Worm (Caenorhabditis elegans) whole organism, young adult: ENCODE data around the gene sox-3.

Experiments
- B0261.1 ChIP-seq: sonication (generic microtip); optimal IDR thresholded peaks from 2 replicates; lab custom pipeline; 2016; ENCODE audit warnings: mild to moderate bottlenecking, missing genetic modification characterization, moderate library complexity, missing compliant biosample characterization
- C17E4.6 ChIP-seq: fragments of 200-800 bp; sonication (Bioruptor generic); IDR thresholded peaks from 2 replicates; pipeline ENCODE4 v1.3.6; 2022; ENCODE audit warnings: missing genetic modification reagents, missing genetic modification characterization, missing compliant biosample characterization
- D2030.7 ChIP-seq: fragments of 200-800 bp; sonication (Bioruptor generic); IDR thresholded peaks from 2 replicates; pipeline ENCODE4 v1.3.6; 2022; ENCODE audit warnings: missing genetic modification reagents, missing genetic modification characterization, missing compliant biosample characterization
- F23B12.7 ChIP-seq: sonication (generic microtip); optimal IDR thresholded peaks from 2 replicates; lab custom pipeline; 2017; ENCODE audit warnings: missing genetic modification characterization, mild to moderate bottlenecking, missing compliant biosample characterization, antibody characterized with exemption, moderate library complexity; ENCODE audit not compliant: insufficient read depth
- T26A5.8 ChIP-seq: sonication (generic microtip); optimal IDR thresholded peaks from 2 replicates; lab custom pipeline; 2016; ENCODE audit warnings: missing genetic modification characterization, missing compliant biosample characterization
- Y56A3A.18 ChIP-seq: fragments of 200-800 bp; sonication (Bioruptor generic); IDR thresholded peaks from 2 replicates; pipeline ENCODE4 v1.3.6; 2022; ENCODE audit warnings: missing genetic modification reagents, missing genetic modification characterization, missing compliant biosample characterization
- ZK185.1 ChIP-seq: sonication (generic microtip); optimal IDR thresholded peaks from 2 replicates; lab custom pipeline; 2016; ENCODE audit warnings: mild to moderate bottlenecking, missing genetic modification characterization, missing compliant biosample characterization; ENCODE audit not compliant: poor library complexity, severe bottlenecking
- ama-1 ChIP-seq, 3 experiments: fragments of 150-350 bp in 1 of 3; sonication (generic microtip) in 2 of 3; optimal IDR thresholded peaks; 2 replicates each; lab custom pipeline; 2014 to 2018; ENCODE audit warnings: missing biosample characterization in 2 of 3, missing genetic modification characterization in 2 of 3, missing genetic modification reagents in 2 of 3
- aptf-2 ChIP-seq: fragments of 200-800 bp; sonication (Bioruptor generic); conservative IDR thresholded peaks from 2 replicates; pipeline ENCODE4 v1.3.6; 2022; ENCODE audit warnings: missing genetic modification reagents, missing genetic modification characterization, missing compliant biosample characterization
- athp-1 ChIP-seq: sonication (generic microtip); optimal IDR thresholded peaks from 2 replicates; lab custom pipeline; 2017; ENCODE audit warnings: mild to moderate bottlenecking, missing genetic modification characterization, missing compliant biosample characterization
- ceh-58 ChIP-seq: fragments of 200-800 bp; sonication (Bioruptor generic); IDR thresholded peaks from 2 replicates; pipeline ENCODE4 v1.3.6; 2022; ENCODE audit warnings: missing genetic modification characterization, missing compliant biosample characterization
- die-1 ChIP-seq: sonication (generic microtip); optimal IDR thresholded peaks from 2 replicates; lab custom pipeline; 2016; ENCODE audit warnings: missing genotype, mild to moderate bottlenecking, missing genetic modification characterization, missing compliant biosample characterization
- efl-1 ChIP-seq: fragments of 150-350 bp; optimal IDR thresholded peaks from 2 replicates; lab custom pipeline; 2014; ENCODE audit warnings: missing biosample characterization, missing genetic modification reagents, missing genetic modification characterization
- egl-44 ChIP-seq: fragments of 200-800 bp; sonication (Bioruptor generic); IDR thresholded peaks from 2 replicates; pipeline ENCODE4 v1.3.6; 2022; ENCODE audit warnings: missing genetic modification reagents, missing genetic modification characterization, missing compliant biosample characterization
- ekl-4 ChIP-seq: fragments of 200-800 bp; sonication (Bioruptor generic); IDR thresholded peaks from 2 replicates; pipeline ENCODE4 v1.3.6; 2022; ENCODE audit warnings: missing genetic modification reagents, missing genetic modification characterization, missing compliant biosample characterization
- ets-4 ChIP-seq: fragments of 200-800 bp; sonication (Bioruptor generic); optimal IDR thresholded peaks from 2 replicates; lab custom pipeline; 2018; ENCODE audit warnings: mild to moderate bottlenecking, missing genetic modification characterization, missing compliant biosample characterization
- him-1 ChIP-seq: sonication (generic microtip); optimal IDR thresholded peaks from 2 replicates; lab custom pipeline; 2016; ENCODE audit warnings: missing genotype, missing genetic modification reagents, missing genetic modification characterization, missing compliant biosample characterization
- hmg-1.2 ChIP-seq: fragments of 200-800 bp; sonication (Bioruptor generic); IDR thresholded peaks from 2 replicates; pipeline ENCODE4 v1.3.6; 2022; ENCODE audit warnings: missing genetic modification reagents, missing genetic modification characterization, missing compliant biosample characterization
- let-607 ChIP-seq, 2 experiments: fragments of 200-800 bp in 1 of 2; sonication (Bioruptor generic) in 1 of 2; sonication (generic microtip) in 1 of 2; optimal IDR thresholded peaks; 2 replicates each; lab custom pipeline; 2016 to 2018; ENCODE audit warnings: mild to moderate bottlenecking in 2 of 2, missing compliant biosample characterization in 2 of 2, missing genetic modification characterization in 2 of 2, moderate library complexity in 2 of 2, missing genotype in 1 of 2
- lin-26 ChIP-seq: fragments of 200-800 bp; sonication (Bioruptor generic); IDR thresholded peaks from 2 replicates; pipeline ENCODE4 v1.3.6; 2022; ENCODE audit warnings: missing genetic modification reagents, missing genetic modification characterization, missing compliant biosample characterization
- madf-10 ChIP-seq: sonication (generic microtip); optimal IDR thresholded peaks from 2 replicates; lab custom pipeline; 2016; ENCODE audit warnings: mild to moderate bottlenecking, missing genetic modification characterization, missing compliant biosample characterization
- mes-4 ChIP-seq: sonication (generic microtip); optimal IDR thresholded peaks from 2 replicates; lab custom pipeline; 2016; ENCODE audit warnings: missing genotype, missing genetic modification characterization, missing compliant biosample characterization
- nfya-1 ChIP-seq: sonication (generic microtip); optimal IDR thresholded peaks from 2 replicates; lab custom pipeline; 2017; ENCODE audit warnings: antibody characterized with exemption, missing compliant biosample characterization, missing genetic modification characterization, borderline replicate concordance; ENCODE audit not compliant: insufficient read depth
- nhr-90 ChIP-seq: sonication (generic microtip); optimal IDR thresholded peaks from 2 replicates; lab custom pipeline; 2016; ENCODE audit warnings: missing genotype, mild to moderate bottlenecking, missing genetic modification characterization, missing compliant biosample characterization
- pbrm-1 ChIP-seq: fragments of 200-800 bp; sonication (Bioruptor generic); IDR thresholded peaks from 2 replicates; pipeline ENCODE4 v1.3.6; 2022; ENCODE audit warnings: missing genetic modification reagents, missing genetic modification characterization, missing compliant biosample characterization
- rcor-1 ChIP-seq: fragments of 200-800 bp; sonication (Bioruptor generic); IDR thresholded peaks from 2 replicates; pipeline ENCODE4 v1.3.6; 2022; ENCODE audit warnings: missing genetic modification reagents, missing genetic modification characterization, missing compliant biosample characterization
- rec-8 ChIP-seq, 2 experiments: sonication (generic microtip); optimal IDR thresholded peaks; 2 replicates each; lab custom pipeline; 2016; ENCODE audit warnings: mild to moderate bottlenecking in 2 of 2, missing genetic modification characterization in 2 of 2, missing genetic modification reagents in 2 of 2, missing genotype in 2 of 2, missing biosample characterization in 1 of 2, missing compliant biosample characterization in 1 of 2, moderate library complexity in 1 of 2
- repo-1 ChIP-seq: sonication (generic microtip); optimal IDR thresholded peaks from 2 replicates; lab custom pipeline; 2017; ENCODE audit warnings: mild to moderate bottlenecking, missing genetic modification characterization, missing compliant biosample characterization
- rpc-1 ChIP-seq, 2 experiments: fragments of 150-350 bp in 1 of 2; sonication (generic microtip) in 1 of 2; optimal IDR thresholded peaks; 2 replicates each; lab custom pipeline; 2014 to 2018; ENCODE audit warnings: missing biosample characterization in 1 of 2, missing genetic modification characterization in 1 of 2, missing genetic modification reagents in 1 of 2, missing genotype in 1 of 2
- snpc-1.1 ChIP-seq: sonication (generic microtip); optimal IDR thresholded peaks from 2 replicates; lab custom pipeline; 2017; ENCODE audit warnings: missing genetic modification characterization, mild to moderate bottlenecking, missing compliant biosample characterization, antibody characterized with exemption, moderate library complexity, missing genotype, missing genetic modification reagents; ENCODE audit not compliant: insufficient read depth
- snpc-1.3 ChIP-seq: sonication (generic microtip); optimal IDR thresholded peaks from 2 replicates; lab custom pipeline; 2017; ENCODE audit warnings: missing genetic modification characterization, mild to moderate bottlenecking, missing compliant biosample characterization, antibody characterized with exemption, moderate library complexity, missing genotype, missing genetic modification reagents; ENCODE audit not compliant: insufficient read depth
- snpc-3.4 ChIP-seq: sonication (generic microtip); optimal IDR thresholded peaks from 2 replicates; lab custom pipeline; 2017; ENCODE audit warnings: missing genetic modification characterization, mild to moderate bottlenecking, missing compliant biosample characterization, antibody characterized with exemption, moderate library complexity, missing genotype, missing genetic modification reagents
- snpc-4 ChIP-seq, 5 experiments: fragments of 150-350 bp in 1 of 5; sonication (generic microtip) in 4 of 5; optimal IDR thresholded peaks; 2 replicates each; lab custom pipeline; 2014 to 2018; ENCODE audit warnings: missing genetic modification characterization in 5 of 5, missing biosample characterization in 3 of 5, antibody characterized with exemption in 2 of 5, mild to moderate bottlenecking in 2 of 5, missing compliant biosample characterization in 2 of 5, missing genotype in 2 of 5, moderate library complexity in 2 of 5, missing genetic modification reagents in 1 of 5
- tbp1 ChIP-seq: fragments of 200-800 bp; sonication (Bioruptor generic); optimal IDR thresholded peaks from 2 replicates; lab custom pipeline; 2018; ENCODE audit warnings: mild to moderate bottlenecking, missing genetic modification characterization, missing compliant biosample characterization
- tlf-1 ChIP-seq: fragments of 200-800 bp; sonication (Bioruptor generic); optimal IDR thresholded peaks from 2 replicates; lab custom pipeline; 2018; ENCODE audit warnings: mild to moderate bottlenecking, missing genetic modification characterization, missing compliant biosample characterization
- ztf-22 ChIP-seq: fragments of 200-800 bp; sonication (Bioruptor generic); optimal IDR thresholded peaks from 2 replicates; lab custom pipeline; 2018; ENCODE audit warnings: mild to moderate bottlenecking, missing genetic modification characterization, moderate library complexity, missing compliant biosample characterization
- ztf-25 ChIP-seq: fragments of 200-800 bp; sonication (Bioruptor generic); IDR thresholded peaks from 2 replicates; pipeline ENCODE4 v1.3.6; 2022; ENCODE audit warnings: missing genetic modification reagents, missing genetic modification characterization, missing compliant biosample characterization
- ztf-26 ChIP-seq: sonication (generic microtip); optimal IDR thresholded peaks from 2 replicates; lab custom pipeline; 2017; ENCODE audit warnings: missing genetic modification characterization, missing compliant biosample characterization

Gene sox-3

ce11 chrX:14678983-14679382, 13.8 kb downstream of the sox-3 start:
- TF ChIP-seq die-1 (tag; lab: Kevin White, UChicago) (peak; percentile 67), nfya-1 (tag; lab: Kevin White, UChicago) (no peak), ztf-22 (GFP tag; lab: Kevin White, UChicago) (no peak), pbrm-1 (GFP tag; lab: Robert Waterston, UW) (0 out of 2 replicates have a peak, but pooled peaks have one; percentile 50), snpc-3.4 (peak; percentile 46), ekl-4 (GFP tag; lab: Robert Waterston, UW) (no peak), C17E4.6 (no peak), ets-4 (GFP tag; lab: Kevin White, UChicago) (no peak), F23B12.7 (peak; percentile 20), nhr-90 (tag; lab: Kevin White, UChicago) (peak; percentile 59), Y56A3A.18 (GFP tag; lab: Robert Waterston, UW) (peak; percentile 64; the same call in 1 of the 2 replicates), aptf-2 (GFP tag; lab: Robert Waterston, UW) (no peak), ceh-58 (GFP tag; lab: Robert Waterston, UW) (no peak), mes-4 (tag; lab: Kevin White, UChicago) (peak; percentile 34), him-1 (tag; lab: Kevin White, UChicago) (peak; percentile 77), tlf-1 (GFP tag; lab: Kevin White, UChicago) (no peak), D2030.7 (GFP tag; lab: Robert Waterston, UW) (peak; percentile 65), tbp1 (GFP tag; lab: Kevin White, UChicago) (peak; percentile 89), snpc-1.1 (tag; lab: Kevin White, UChicago) (peak; percentile 75), rpc-1 (optimal IDR thresholded peaks at IDR 0.05; lab: Kevin White, UChicago) (peak; percentile 83), rpc-1 (tag; optimal IDR thresholded peaks at IDR 0.05; lab: Kevin White, UChicago) (peak; percentile 91), T26A5.8 (tag; lab: Kevin White, UChicago) (no peak), efl-1 (GFP tag; lab: Kevin White, UChicago) (peak; percentile 10), rcor-1 (GFP tag; lab: Robert Waterston, UW) (peak; percentile 8; the same call in 1 of the 2 replicates), repo-1 (tag; lab: Kevin White, UChicago) (no peak), madf-10 (tag; lab: Kevin White, UChicago) (peak; percentile 12), egl-44 (GFP tag; lab: Robert Waterston, UW) (0 out of 2 replicates have a peak, but pooled peaks have one; percentile 21), ZK185.1 (tag; lab: Kevin White, UChicago) (peak; percentile 1), ztf-25 (GFP tag; lab: Robert Waterston, UW) (0 out of 2 replicates have a peak, but pooled peaks have one; percentile 68), snpc-1.3 (tag; lab: Kevin White, UChicago) (peak; percentile 44), ztf-26 (tag; lab: Kevin White, UChicago) (no peak), lin-26 (GFP tag; lab: Robert Waterston, UW) (peak; percentile 80), B0261.1 (tag; lab: Kevin White, UChicago) (peak; percentile 71), rec-8 (tag; optimal IDR thresholded peaks at IDR 0.05; lab: Kevin White, UChicago) (peak in 1 of 2 experiments; percentile 49), ama-1 (optimal IDR thresholded peaks at IDR 0.05; lab: Kevin White, UChicago) (no peak), ama-1 (GFP tag; optimal IDR thresholded peaks at IDR 0.05; lab: Kevin White, UChicago) (peak in 1 of 2 experiments; percentile 40), let-607 (tag; optimal IDR thresholded peaks at IDR 0.05; lab: Kevin White, UChicago) (peak in 1 of 2 experiments; percentile 17), snpc-4 (GFP tag; optimal IDR thresholded peaks at IDR 0.05; lab: Kevin White, UChicago) (peak; percentile 80), snpc-4 (tag; optimal IDR thresholded peaks at IDR 0.05; lab: Kevin White, UChicago) (peak in 1 of 4 experiments; percentile 83), hmg-1.2 (GFP tag; lab: Robert Waterston, UW) (peak; percentile 40; the same call in 1 of the 2 replicates), athp-1 (tag; lab: Kevin White, UChicago) (no peak)
